Fruit fly (Drosophila melanogaster) whole organism, wandering third instar larva: ENCODE results near the gene betaGlu.

Experiments used
- Abd-B ChIP-seq: fragments of >200 bp; optimal IDR thresholded peaks from 2 replicates; lab custom pipeline; 2017; ENCODE audit warnings: missing biosample characterization, missing genetic modification characterization
- CG32264 ChIP-seq: fragments of 200-800 bp; sonication (Bioruptor generic); optimal IDR thresholded peaks from 2 replicates; lab custom pipeline; 2016; ENCODE audit warnings: missing biosample characterization, missing genetic modification characterization
- CG9705 ChIP-seq: fragments of 200-800 bp; sonication (Bioruptor generic); optimal IDR thresholded peaks from 2 replicates; lab custom pipeline; 2018; ENCODE audit warnings: missing biosample characterization, mild to moderate bottlenecking, missing genetic modification characterization
- CrebA ChIP-seq: fragments of 200-800 bp; sonication (Bioruptor generic); optimal IDR thresholded peaks from 2 replicates; lab custom pipeline; 2016; ENCODE audit warnings: missing biosample characterization, mild to moderate bottlenecking, missing genetic modification characterization, borderline replicate concordance
- Dfd ChIP-seq: fragments of >200 bp; optimal IDR thresholded peaks from 2 replicates; lab custom pipeline; 2017; ENCODE audit warnings: missing biosample characterization, missing genetic modification characterization
- Dif ChIP-seq: fragments of 200-275, 200-300 bp; sonication (Bioruptor generic); optimal IDR thresholded peaks from 2 replicates; lab custom pipeline; 2018; ENCODE audit warnings: missing biosample characterization, missing genetic modification characterization; ENCODE audit not compliant: partially characterized antibody
- GATAd ChIP-seq: sonication (Bioruptor generic); optimal IDR thresholded peaks from 2 replicates; lab custom pipeline; 2016; ENCODE audit warnings: missing biosample characterization, missing genetic modification characterization
- HLH106 ChIP-seq: fragments of 200-800 bp; optimal IDR thresholded peaks from 3 replicates; lab custom pipeline; 2019; ENCODE audit warnings: missing biosample characterization, mild to moderate bottlenecking, missing genetic modification characterization, moderate library complexity
- Hnf4 ChIP-seq: fragments of 200-800 bp; sonication (Bioruptor generic); optimal IDR thresholded peaks from 2 replicates; lab custom pipeline; 2016; ENCODE audit warnings: missing biosample characterization, mild to moderate bottlenecking, missing genetic modification characterization
- Hr78 ChIP-seq: fragments of >200 bp; optimal IDR thresholded peaks from 2 replicates; lab custom pipeline; 2017; ENCODE audit warnings: missing biosample characterization, missing genetic modification characterization
- Hr83 ChIP-seq: fragments of 200-300 bp; sonication (Bioruptor generic); optimal IDR thresholded peaks from 2 replicates; lab custom pipeline; 2016; ENCODE audit warnings: missing biosample characterization, mild to moderate bottlenecking, missing genetic modification characterization, moderate library complexity; ENCODE audit not compliant: poor library complexity, severe bottlenecking
- Jra ChIP-seq: sonication (Bioruptor generic); optimal IDR thresholded peaks from 2 replicates; lab custom pipeline; 2016; ENCODE audit warnings: missing biosample characterization, missing genetic modification characterization
- Mio ChIP-seq: sonication (Bioruptor generic); optimal IDR thresholded peaks from 2 replicates; lab custom pipeline; 2016; ENCODE audit warnings: missing biosample characterization, missing genetic modification characterization
- Myc ChIP-seq: fragments of >200 bp; optimal IDR thresholded peaks from 2 replicates; lab custom pipeline; 2017
- N ChIP-seq: fragments of >200 bp; optimal IDR thresholded peaks from 2 replicates; lab custom pipeline; 2018; ENCODE audit warnings: missing biosample characterization, missing external identifiers, missing genetic modification characterization
- OdsH ChIP-seq: fragments of 200-800 bp; sonication (Bioruptor generic); optimal IDR thresholded peaks from 2 replicates; lab custom pipeline; 2016; ENCODE audit warnings: missing biosample characterization, mild to moderate bottlenecking, missing genetic modification characterization
- Rel ChIP-seq, 2 experiments: fragments of 200-800 bp; sonication (Bioruptor generic) in 1 of 2; optimal IDR thresholded peaks; 2 replicates in 1 of 2; 3 replicates in 1 of 2; lab custom pipeline; 2016 to 2019; ENCODE audit warnings: mild to moderate bottlenecking in 2 of 2, missing biosample characterization in 2 of 2, missing genetic modification characterization in 2 of 2, moderate library complexity in 1 of 2
- Sp1 ChIP-seq: fragments of 200-800 bp; sonication (Bioruptor generic); optimal IDR thresholded peaks from 3 replicates; lab custom pipeline; 2019; ENCODE audit warnings: missing biosample characterization, mild to moderate bottlenecking, missing genetic modification characterization, moderate library complexity
- Vsx2 ChIP-seq: fragments of 200-300, 225-300 bp; sonication (Bioruptor generic); optimal IDR thresholded peaks from 2 replicates; lab custom pipeline; 2018; ENCODE audit warnings: missing biosample characterization, missing genetic modification characterization; ENCODE audit not compliant: partially characterized antibody
- br ChIP-seq: fragments of 200-800 bp; sonication (Bioruptor generic); optimal IDR thresholded peaks from 2 replicates; lab custom pipeline; 2016; ENCODE audit warnings: missing biosample characterization, missing genetic modification characterization
- brk ChIP-seq: fragments of 200-800 bp; sonication (Bioruptor generic); optimal IDR thresholded peaks from 2 replicates; lab custom pipeline; 2016; ENCODE audit warnings: missing biosample characterization, mild to moderate bottlenecking, missing genetic modification characterization
- dl ChIP-seq, 2 experiments: fragments of 175-275, 200-275 bp in 1 of 2; fragments of 200-275 bp in 1 of 2; sonication (Bioruptor generic); optimal IDR thresholded peaks; lab custom pipeline; 2018; ENCODE audit warnings: mild to moderate bottlenecking in 2 of 2, missing biosample characterization in 2 of 2, missing genetic modification characterization in 2 of 2, moderate library complexity in 2 of 2; ENCODE audit not compliant: partially characterized antibody in 2 of 2, insufficient read depth in 1 of 2
- dmrt93B ChIP-seq: fragments of 200-800 bp; sonication (Bioruptor generic); optimal IDR thresholded peaks from 2 replicates; lab custom pipeline; 2018; ENCODE audit warnings: missing biosample characterization, mild to moderate bottlenecking, missing genetic modification characterization
- dsf ChIP-seq: sonication (Bioruptor generic); optimal IDR thresholded peaks from 2 replicates; lab custom pipeline; 2016; ENCODE audit warnings: missing biosample characterization, missing genetic modification characterization, borderline replicate concordance
- ey ChIP-seq: fragments of 200-800 bp; sonication (Bioruptor generic); optimal IDR thresholded peaks from 2 replicates; lab custom pipeline; 2016; ENCODE audit warnings: missing biosample characterization, missing genetic modification characterization
- foxo ChIP-seq, 2 experiments: fragments of 200-800 bp; sonication (Bioruptor generic); optimal IDR thresholded peaks; 2 replicates in 1 of 2; 3 replicates in 1 of 2; lab custom pipeline; 2016 to 2017; ENCODE audit warnings: missing biosample characterization in 2 of 2, missing genetic modification characterization in 2 of 2
- fru ChIP-seq: fragments of 200-800 bp; sonication (Bioruptor generic); optimal IDR thresholded peaks from 3 replicates; lab custom pipeline; 2016; ENCODE audit warnings: missing biosample characterization, mild to moderate bottlenecking, missing genetic modification characterization
- h ChIP-seq: fragments of 200-800 bp; sonication (Bioruptor generic); optimal IDR thresholded peaks from 3 replicates; lab custom pipeline; 2016; ENCODE audit warnings: missing biosample characterization, mild to moderate bottlenecking, missing genetic modification characterization
- jim ChIP-seq: fragments of 175-275, 200-325 bp; sonication (Bioruptor generic); optimal IDR thresholded peaks from 2 replicates; lab custom pipeline; 2016; ENCODE audit warnings: missing biosample characterization, mild to moderate bottlenecking, missing genetic modification characterization
- lola ChIP-seq: fragments of >200 bp; optimal IDR thresholded peaks from 2 replicates; lab custom pipeline; 2017; ENCODE audit warnings: missing biosample characterization, missing genetic modification characterization
- pan ChIP-seq: fragments of >200 bp; optimal IDR thresholded peaks from 2 replicates; lab custom pipeline; 2017
- psq ChIP-seq: fragments of 200-800 bp; sonication (Bioruptor generic); optimal IDR thresholded peaks from 3 replicates; lab custom pipeline; 2017; ENCODE audit warnings: missing biosample characterization, mild to moderate bottlenecking, missing genetic modification characterization, moderate library complexity
- rgr ChIP-seq: fragments of 200-800 bp; sonication (Bioruptor generic); optimal IDR thresholded peaks from 3 replicates; lab custom pipeline; 2016; ENCODE audit warnings: missing biosample characterization, mild to moderate bottlenecking, missing genetic modification characterization
- sage ChIP-seq: fragments of 200-800 bp; sonication (Bioruptor generic); optimal IDR thresholded peaks from 2 replicates; lab custom pipeline; 2016; ENCODE audit warnings: missing biosample characterization, mild to moderate bottlenecking, missing genetic modification characterization
- sv ChIP-seq: fragments of 200-800 bp; sonication (Bioruptor generic); optimal IDR thresholded peaks from 3 replicates; lab custom pipeline; 2016; ENCODE audit warnings: missing biosample characterization, missing genetic modification characterization
- tai ChIP-seq: sonication (Bioruptor generic); optimal IDR thresholded peaks from 2 replicates; lab custom pipeline; 2016; ENCODE audit warnings: missing biosample characterization, missing genetic modification characterization
- usp ChIP-seq: fragments of >200 bp; optimal IDR thresholded peaks from 2 replicates; lab custom pipeline; 2017; ENCODE audit warnings: missing biosample characterization, missing genetic modification characterization
- woc ChIP-seq: sonication (Bioruptor generic); optimal IDR thresholded peaks from 2 replicates; lab custom pipeline; 2016; ENCODE audit warnings: missing biosample characterization, mild to moderate bottlenecking, missing genetic modification characterization

betaGlu gene

dm6 chr3R:31810073-31810530, 38.5 kb upstream of the betaGlu start, which contains the start of gene Rift:
TSS of gene Rift (minus strand) at chr3R:31810186.
- TF ChIP-seq Jra (no peak), dsf (GFP tag; lab: Kevin White, UChicago) (no peak), N (GFP tag; lab: Kevin White, UChicago) (no peak), Sp1 (GFP tag; lab: Kevin White, UChicago) (no peak), Myc (lab: Kevin White, UChicago) (no peak), ey (GFP tag; lab: Kevin White, UChicago) (no peak), Hnf4 (GFP tag; lab: Kevin White, UChicago) (no peak), sage (GFP tag; lab: Kevin White, UChicago) (peak; percentile 8), Abd-B (GFP tag; lab: Kevin White, UChicago) (no peak), CG9705 (no peak), lola (GFP tag; lab: Kevin White, UChicago) (no peak), h (GFP tag; lab: Kevin White, UChicago) (no peak), GATAd (GFP tag; lab: Kevin White, UChicago) (no peak), CrebA (GFP tag; lab: Kevin White, UChicago) (no peak), brk (GFP tag; lab: Kevin White, UChicago) (no peak), tai (GFP tag; lab: Kevin White, UChicago) (no peak), Mio (GFP tag; lab: Kevin White, UChicago) (no peak), CG32264 (GFP tag; lab: Kevin White, UChicago) (no peak), fru (GFP tag; lab: Kevin White, UChicago) (no peak), sv (no peak), Hr83 (GFP tag; lab: Kevin White, UChicago) (peak; percentile 31), usp (GFP tag; lab: Kevin White, UChicago) (no peak), dl (GFP tag; optimal IDR thresholded peaks at IDR 0.05; lab: Kevin White, UChicago; ENCODE audit: insufficient read depth in 1 of 2, partially characterized antibody in 2 of 2) (peak in 1 of 2 experiments; percentile 62), foxo (GFP tag; optimal IDR thresholded peaks at IDR 0.05; lab: Kevin White, UChicago) (peak in 1 of 2 experiments; percentile 36), HLH106 (peak; percentile 16), Hr78 (GFP tag; lab: Kevin White, UChicago) (no peak), Dif (no peak), rgr (peak; percentile 11), Dfd (GFP tag; lab: Kevin White, UChicago) (no peak), Rel (GFP tag; optimal IDR thresholded peaks at IDR 0.05; lab: Kevin White, UChicago) (no peak), Rel (tag; optimal IDR thresholded peaks at IDR 0.05; lab: Kevin White, UChicago) (no peak), Vsx2 (GFP tag; lab: Kevin White, UChicago) (no peak), dmrt93B (GFP tag; lab: Kevin White, UChicago) (no peak), pan (lab: Kevin White, UChicago) (no peak), br (GFP tag; lab: Kevin White, UChicago) (no peak), woc (GFP tag; lab: Kevin White, UChicago) (no peak), psq (GFP tag; lab: Kevin White, UChicago) (no peak), jim (GFP tag; lab: Kevin White, UChicago) (no peak), OdsH (GFP tag; lab: Kevin White, UChicago) (peak; percentile 33)

- TF ChIP-seq CG32264 (GFP tag; lab: Kevin White, UChicago) (no peak), sv (no peak), rgr (no peak), fru (GFP tag; lab: Kevin White, UChicago) (no peak), Dif (no peak), br (GFP tag; lab: Kevin White, UChicago) (no peak), Abd-B (GFP tag; lab: Kevin White, UChicago) (no peak), HLH106 (no peak), Hr83 (GFP tag; lab: Kevin White, UChicago) (no peak), foxo (GFP tag; optimal IDR thresholded peaks at IDR 0.05; lab: Kevin White, UChicago) (no peak), Mio (GFP tag; lab: Kevin White, UChicago) (no peak)
These were observed 38.0 kb upstream of the betaGlu start for dm6 chr3R:31809622-31810021.
